Fruit fly (Drosophila melanogaster): Measurements from ENCODE around the gene CG4374.

- TF ChIP-seq gl (tag; optimal IDR thresholded peaks at IDR 0.05) (no peak), D1 (tag; optimal IDR thresholded peaks at IDR 0.05) (no peak), CG14655 (GFP tag; optimal IDR thresholded peaks at IDR 0.05) (no peak), CG15710 (tag; optimal IDR thresholded peaks at IDR 0.05) (no peak), EcR (GFP tag; optimal IDR thresholded peaks at IDR 0.05) (no peak), CG10348 (GFP tag; IDR thresholded peaks at IDR 0.05) (no peak), CG9948 (tag; optimal IDR thresholded peaks at IDR 0.05) (no peak), CG12605 (GFP tag; IDR thresholded peaks at IDR 0.05) (no peak)
These were observed 68.5 kb downstream of the CG4374 start, which contains the start of gene CG17380 for dm6 chr3R:23403628-23404027.
